Worm (Caenorhabditis elegans) whole organism, midembryonic: ENCODE results near the gene rab-18.
A peak's percentile ranks its signal among the peaks of the same experiment; 100 is the strongest.
"Not testable (repeated sequence)": the region's sequence is repeated elsewhere in the genome, so short reads cannot be mapped to it uniquely, and the experiment has no call there.

Experiments used
- T22C8.4 ChIP-seq: fragments of 200-800 bp; sonication (Bioruptor generic); IDR thresholded peaks from 2 replicates; pipeline ENCODE4 v1.3.6; 2022; ENCODE audit warnings: missing genetic modification characterization, missing compliant biosample characterization
- cog-1 ChIP-seq: sonication (generic microtip); optimal IDR thresholded peaks from 2 replicates; lab custom pipeline; 2016; ENCODE audit warnings: missing genetic modification characterization, missing compliant biosample characterization
- flt-1 ChIP-seq: fragments of 200-800 bp; sonication (Bioruptor generic); IDR thresholded peaks from 2 replicates; pipeline ENCODE4 v1.3.6; 2022; ENCODE audit warnings: missing genetic modification characterization, missing compliant biosample characterization
- klf-2 ChIP-seq: fragments of 200-800 bp; sonication (Bioruptor generic); conservative IDR thresholded peaks from 2 replicates; pipeline ENCODE4 v1.3.6; 2022; ENCODE audit warnings: missing genetic modification reagents, missing genetic modification characterization, missing compliant biosample characterization
- med-1 ChIP-seq: sonication (generic microtip); optimal IDR thresholded peaks from 2 replicates; lab custom pipeline; 2017; ENCODE audit warnings: missing genetic modification characterization, mild to moderate bottlenecking, missing compliant biosample characterization, antibody characterized with exemption, missing genetic modification reagents; ENCODE audit not compliant: insufficient read depth
- ref-1 ChIP-seq: fragments of 200-800 bp; sonication (Bioruptor generic); conservative IDR thresholded peaks from 2 replicates; pipeline ENCODE4 v1.3.6; 2022; ENCODE audit warnings: missing genetic modification reagents, missing genetic modification characterization, missing compliant biosample characterization
- tab-1 ChIP-seq: fragments of 200-800 bp; sonication (Bioruptor generic); IDR thresholded peaks from 2 replicates; pipeline ENCODE4 v1.3.6; 2022; ENCODE audit warnings: missing genetic modification characterization, missing compliant biosample characterization
- ztf-23 ChIP-seq: fragments of 200-800 bp; sonication (Bioruptor generic); IDR thresholded peaks from 2 replicates; pipeline ENCODE4 v1.3.6; 2022; ENCODE audit warnings: missing genetic modification reagents, missing genetic modification characterization, missing compliant biosample characterization
- ztf-29 ChIP-seq: fragments of 200-800 bp; sonication (Bioruptor generic); IDR thresholded peaks from 2 replicates; pipeline ENCODE4 v1.3.6; 2022; ENCODE audit warnings: missing genetic modification reagents, missing genetic modification characterization, missing compliant biosample characterization

Gene rab-18

DNA sequence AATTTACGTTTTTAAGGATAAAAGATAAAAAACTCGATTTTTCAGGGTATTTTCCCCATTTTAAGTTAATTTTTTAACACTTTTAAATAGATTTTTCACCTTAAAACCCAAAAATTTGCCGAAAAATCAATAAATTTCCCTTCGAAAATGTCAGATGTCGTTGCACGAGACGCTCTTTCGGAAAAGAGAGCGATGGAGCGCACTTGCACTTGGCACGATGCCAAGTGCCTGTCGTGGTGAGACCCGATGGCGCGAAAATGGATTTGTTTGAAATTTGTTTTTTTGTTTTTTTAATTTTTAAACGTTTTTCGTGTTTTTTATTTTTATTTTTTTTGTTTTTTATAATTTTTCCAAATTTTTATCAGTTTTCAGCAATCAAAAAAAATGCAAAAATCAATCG, at the start of gene rab-18, which contains the start of gene kbp-4:
Gene rab-18 (minus strand): TSS at position 240 of the 400 bp plus-strand sequence.
Gene kbp-4 (plus strand): TSS at position 366 of the 400 bp plus-strand sequence.
- TF ChIP-seq ztf-29 (GFP tag; lab: Robert Waterston, UW) (no peak), med-1 (no peak), ref-1 (no peak), klf-2 (GFP tag; lab: Robert Waterston, UW) (no peak), tab-1 (GFP tag; lab: Robert Waterston, UW) (no peak), cog-1 (tag; lab: Kevin White, UChicago) (peak; percentile 68), T22C8.4 (GFP tag; lab: Robert Waterston, UW) (peak; percentile 71), ztf-23 (GFP tag; lab: Robert Waterston, UW) (0 out of 2 replicates have a peak, but pooled peaks have one; percentile 40), flt-1 (GFP tag; lab: Robert Waterston, UW) (peak; percentile 61; the same call in 1 of the 2 replicates)

DNA sequence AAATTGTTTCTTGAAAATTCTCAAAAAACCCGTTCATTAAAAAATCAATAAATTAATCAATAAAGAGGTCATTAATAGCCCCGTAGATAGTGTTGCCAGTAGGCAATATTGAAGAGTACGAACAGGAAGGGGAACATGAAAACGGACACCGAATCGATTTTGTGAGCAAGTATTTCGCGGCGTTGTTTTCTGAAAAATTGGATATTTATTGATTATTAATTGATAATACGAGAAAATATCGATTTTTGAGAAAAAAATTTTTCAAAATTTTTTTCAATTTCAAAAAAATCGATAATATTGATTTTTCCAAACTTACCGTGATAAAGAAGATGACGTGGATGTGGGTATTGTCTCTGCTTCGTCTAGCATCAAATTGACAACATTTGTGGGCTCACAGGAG, 44.9 kb upstream of the rab-18 start:
- TF ChIP-seq klf-2 (GFP tag; lab: Robert Waterston, UW) (no peak), cog-1 (tag; lab: Kevin White, UChicago) (no peak), T22C8.4 (GFP tag; lab: Robert Waterston, UW) (peak; percentile 50; the same call in 1 of the 2 replicates)

DNA sequence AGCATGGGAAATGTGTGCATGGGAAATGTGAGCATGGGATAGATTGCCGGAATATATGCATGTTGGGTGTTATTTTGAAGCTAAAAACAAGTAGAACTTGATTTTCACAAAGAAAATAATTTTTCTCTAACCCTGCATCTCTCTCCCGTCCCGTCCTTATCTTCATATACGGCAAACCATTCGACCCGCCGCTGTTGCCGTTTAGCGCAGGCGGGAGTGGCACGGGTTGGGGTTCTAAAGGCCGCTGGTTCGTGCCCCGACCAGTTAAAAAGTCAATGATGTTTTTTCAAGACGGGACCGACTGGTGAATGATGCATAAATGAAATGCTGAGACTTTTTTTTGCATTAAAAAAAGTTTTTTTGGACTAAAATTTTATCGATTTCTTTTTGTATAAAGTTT, 41.7 kb upstream of the rab-18 start:
- TF ChIP-seq flt-1 (GFP tag; lab: Robert Waterston, UW) (peak; percentile 85), ztf-23 (GFP tag; lab: Robert Waterston, UW) (peak; percentile 87), ref-1 (0 out of 2 replicates have a peak, but pooled peaks have one; percentile 63), klf-2 (GFP tag; lab: Robert Waterston, UW) (0 out of 2 replicates have a peak, but pooled peaks have one; percentile 53), tab-1 (GFP tag; lab: Robert Waterston, UW) (peak; percentile 81; the same call in 1 of the 2 replicates), med-1 (no peak), T22C8.4 (GFP tag; lab: Robert Waterston, UW) (0 out of 2 replicates have a peak, but pooled peaks have one; percentile 20), cog-1 (tag; lab: Kevin White, UChicago) (peak; percentile 6), ztf-29 (GFP tag; lab: Robert Waterston, UW) (peak; percentile 65; the same call in 1 of the 2 replicates)

DNA sequence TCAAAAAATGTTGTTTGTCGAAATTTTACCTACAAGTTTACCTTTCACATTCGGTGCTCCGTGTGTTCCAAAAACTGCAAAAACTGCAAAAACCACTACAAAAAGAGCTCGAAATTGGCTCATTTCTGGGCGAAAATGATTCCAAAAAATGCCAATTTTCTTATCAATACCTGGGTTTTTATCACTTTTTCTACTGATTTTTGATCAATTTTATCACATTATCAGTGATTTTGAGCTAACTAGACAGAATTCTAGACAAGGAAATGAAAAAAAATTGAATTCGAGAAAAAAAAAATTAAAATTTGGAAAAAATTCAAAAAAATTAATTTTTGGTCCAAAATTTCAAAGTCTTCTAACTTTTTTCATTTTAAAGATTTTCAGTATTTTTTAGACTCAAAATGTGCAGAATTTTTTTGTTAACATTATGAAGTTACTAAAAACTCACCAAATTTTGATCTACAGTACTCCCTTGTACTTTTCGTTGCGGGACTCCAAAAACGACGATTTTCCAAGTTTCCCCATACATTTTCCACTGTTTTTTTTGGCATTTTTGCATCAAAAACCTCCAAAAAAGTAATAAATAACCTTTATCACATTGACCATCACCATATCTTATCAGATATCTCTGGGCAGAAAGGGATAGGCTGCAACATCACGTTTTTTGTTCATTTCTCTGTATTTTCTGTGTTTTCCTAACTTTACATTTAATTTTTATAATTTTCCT, 35.4 kb upstream of the rab-18 start, which contains the start of the genes F58B6.1 and acsd-1:
Gene F58B6.1 (minus strand): TSS at position 133 of the 724 bp plus-strand sequence.
Gene acsd-1 (plus strand): TSS at position 674 of the 724 bp plus-strand sequence.
- TF ChIP-seq flt-1 (GFP tag; lab: Robert Waterston, UW) (no peak), ztf-23 (GFP tag; lab: Robert Waterston, UW) (no peak), ref-1 (no peak), med-1 (no peak), klf-2 (GFP tag; lab: Robert Waterston, UW) (no peak), cog-1 (tag; lab: Kevin White, UChicago) (no peak), T22C8.4 (GFP tag; lab: Robert Waterston, UW) (no peak), ztf-29 (GFP tag; lab: Robert Waterston, UW) (no peak), tab-1 (GFP tag; lab: Robert Waterston, UW) (no peak)

DNA sequence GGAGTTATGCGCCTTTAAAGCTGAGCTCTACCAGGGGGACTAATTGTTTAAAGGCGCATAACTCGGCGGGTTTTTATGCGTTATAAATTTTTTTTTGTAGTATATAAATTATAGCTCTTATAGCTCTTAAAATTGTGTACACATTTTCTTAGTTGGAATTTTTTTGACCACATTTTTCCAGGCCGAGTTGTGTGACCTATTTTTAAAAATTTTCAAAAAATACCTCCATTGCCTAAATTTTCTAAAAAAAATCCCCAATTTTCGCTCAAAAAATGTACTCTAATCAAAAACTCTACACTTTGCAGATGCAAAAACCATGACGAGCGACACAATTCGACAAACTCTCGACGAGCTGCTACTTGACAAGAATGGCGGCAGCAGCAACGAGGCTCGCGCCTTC, 22.3 kb upstream of the rab-18 start, which contains the start of gene exc-6:
Gene exc-6 (plus strand): TSS at position 301 of the 400 bp plus-strand sequence.
- TF ChIP-seq cog-1 (tag; lab: Kevin White, UChicago) (no peak), ztf-29 (GFP tag; lab: Robert Waterston, UW) (no peak), klf-2 (GFP tag; lab: Robert Waterston, UW) (no peak), T22C8.4 (GFP tag; lab: Robert Waterston, UW) (no peak), flt-1 (GFP tag; lab: Robert Waterston, UW) (no peak), med-1 (no peak), ref-1 (no peak), tab-1 (GFP tag; lab: Robert Waterston, UW) (no peak), ztf-23 (GFP tag; lab: Robert Waterston, UW) (no peak)

DNA sequence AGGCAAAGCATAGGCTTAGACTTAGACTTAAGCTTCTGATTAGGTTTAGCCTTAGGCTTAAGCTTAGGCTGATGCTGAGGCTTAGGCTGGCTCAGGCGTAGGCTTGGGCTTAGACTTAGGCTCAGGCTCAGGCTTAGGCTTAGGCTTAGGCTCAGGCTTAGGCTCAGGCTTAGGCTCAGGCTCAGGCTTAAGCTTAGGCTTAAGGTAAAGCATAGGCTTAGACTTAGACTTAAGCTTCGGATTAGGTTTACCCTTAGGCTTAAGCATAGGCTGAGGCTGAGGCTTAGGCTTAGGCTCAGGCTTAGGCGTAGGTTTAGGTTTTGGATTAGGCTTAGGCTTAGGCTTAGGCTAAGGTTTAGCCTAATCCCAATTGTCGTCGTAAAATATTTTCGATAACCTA, 18.9 kb upstream of the rab-18 start:
- TF ChIP-seq ref-1, result no peak
- no peak for TF ChIP-seq klf-2 (GFP tag; lab: Robert Waterston, UW)
- no peak for TF ChIP-seq cog-1 (tag; lab: Kevin White, UChicago)
- TF ChIP-seq ztf-29 (GFP tag; lab: Robert Waterston, UW), result no peak
- TF ChIP-seq tab-1 (GFP tag; lab: Robert Waterston, UW), result no peak
- TF ChIP-seq ztf-23 (GFP tag; lab: Robert Waterston, UW), result no peak
- TF ChIP-seq med-1, result no peak
- TF ChIP-seq flt-1 (GFP tag; lab: Robert Waterston, UW), result no peak
- TF ChIP-seq T22C8.4 (GFP tag; lab: Robert Waterston, UW), result no peak

DNA sequence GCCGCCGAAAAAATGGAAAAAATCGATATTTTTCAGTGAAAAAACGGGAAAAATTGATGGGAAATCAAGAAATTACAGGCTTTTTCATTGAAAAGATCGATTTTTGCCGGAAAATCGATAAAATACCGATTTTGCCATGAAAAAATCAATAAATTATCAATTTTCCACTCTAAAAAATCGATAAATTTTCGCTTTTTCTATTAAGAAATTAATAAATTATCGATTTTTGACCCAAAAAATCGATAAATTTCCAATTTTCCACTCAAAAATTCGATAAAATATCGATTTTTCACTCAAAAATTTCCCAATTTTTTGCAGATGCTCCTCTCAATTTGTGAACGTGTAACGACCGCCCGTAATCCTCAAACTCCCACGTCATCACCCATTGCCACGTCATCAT, 13.8 kb upstream of the rab-18 start:
- TF ChIP-seq tab-1 (GFP tag; lab: Robert Waterston, UW) (no peak), T22C8.4 (GFP tag; lab: Robert Waterston, UW) (0 out of 2 replicates have a peak, but pooled peaks have one; percentile 18)

DNA sequence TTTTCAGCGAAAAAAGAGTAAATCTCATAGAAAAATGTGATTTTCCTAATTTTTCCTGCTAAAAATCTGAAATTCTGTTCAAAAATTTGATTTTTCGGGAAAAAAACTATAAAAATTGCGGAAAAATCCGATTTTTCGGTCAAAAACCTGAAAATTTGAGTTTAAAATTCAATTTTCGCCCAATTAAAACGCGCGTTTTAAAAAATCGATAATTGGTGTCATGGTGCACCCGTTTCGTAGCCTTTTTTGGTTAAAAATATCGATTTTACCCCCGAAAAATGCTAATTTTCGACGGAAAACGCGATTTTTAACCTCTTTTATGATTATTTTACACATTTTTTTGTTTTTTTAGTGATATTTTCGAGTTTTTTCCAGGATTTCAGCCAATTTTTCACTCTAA, 4.4 kb upstream of the rab-18 start:
- TF ChIP-seq klf-2 (GFP tag; lab: Robert Waterston, UW), result no peak
- TF ChIP-seq T22C8.4 (GFP tag; lab: Robert Waterston, UW), result peak; percentile 69

DNA sequence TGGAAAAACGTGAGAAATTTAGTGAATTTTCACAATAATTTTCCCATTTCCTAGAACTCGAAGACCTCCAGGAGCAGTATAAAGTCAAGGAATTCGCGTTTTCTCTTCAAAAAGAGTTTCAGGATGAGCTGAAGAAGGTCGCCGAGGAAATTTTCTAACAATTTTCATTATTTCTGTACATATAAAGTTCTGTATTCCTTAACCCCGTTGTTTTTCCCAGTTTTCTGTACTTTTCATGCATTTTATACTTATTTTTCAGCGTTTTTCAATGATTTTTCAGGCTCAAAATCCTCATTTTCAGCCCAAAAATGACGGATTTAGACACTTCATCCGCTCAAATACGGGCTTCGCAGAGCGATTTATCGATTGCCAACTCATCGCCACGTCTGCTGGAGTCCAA, 526 bp upstream of the rab-18 start, which contains the start of gene par-2:
Gene par-2 (plus strand): TSS at position 301 of the 400 bp plus-strand sequence.
- no peak for TF ChIP-seq ztf-29 (GFP tag; lab: Robert Waterston, UW)
- TF ChIP-seq flt-1 (GFP tag; lab: Robert Waterston, UW), result no peak
- TF ChIP-seq T22C8.4 (GFP tag; lab: Robert Waterston, UW), result no peak
- TF ChIP-seq ref-1, result no peak

DNA sequence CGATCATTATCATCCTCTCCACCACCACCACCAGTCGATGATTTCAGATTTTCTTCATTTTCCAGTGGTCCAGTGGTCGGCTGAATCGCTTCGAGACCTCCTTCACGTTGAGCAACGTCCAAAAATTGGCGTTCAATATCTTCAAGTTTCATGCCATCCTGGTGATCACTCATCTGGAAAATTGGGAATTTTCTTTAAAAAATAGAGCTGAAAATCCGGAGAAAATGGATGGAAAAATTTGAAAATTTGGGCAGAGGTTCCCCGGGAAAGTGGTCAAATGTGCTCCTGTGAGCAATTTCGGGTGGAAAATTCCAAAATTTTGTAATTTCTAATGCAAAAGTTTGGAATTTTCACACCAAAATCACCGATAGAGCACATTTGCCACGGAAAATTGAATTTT, 4.2 kb downstream of the rab-18 start, which contains the start of gene uaf-1:
Gene uaf-1 (minus strand): TSS at position 173 of the 400 bp plus-strand sequence.
- not testable (repeated sequence) for TF ChIP-seq med-1; klf-2 (GFP tag; lab: Robert Waterston, UW); ref-1
